Worm (Caenorhabditis elegans) whole organism, L4 larva: Measurements from ENCODE around the gene ssu-2.

Experiments used
- ama-1 ChIP-seq: fragments of 150-350 bp; optimal IDR thresholded peaks from 2 replicates; lab custom pipeline; 2014; ENCODE audit warnings: inconsistent platforms, mixed read lengths
- egl-27 ChIP-seq: sonication (generic microtip); optimal IDR thresholded peaks from 3 replicates; lab custom pipeline; 2017; ENCODE audit warnings: missing biosample characterization, missing genetic modification reagents, missing genetic modification characterization
- hlh-11 ChIP-seq: fragments of 200-800 bp; sonication (Bioruptor generic); optimal IDR thresholded peaks from 2 replicates; lab custom pipeline; 2018; ENCODE audit warnings: mild to moderate bottlenecking, missing genetic modification characterization, missing compliant biosample characterization
- lsy-2 ChIP-seq, 2 experiments: fragments of 150-350 bp in 1 of 2; sonication (generic microtip) in 1 of 2; optimal IDR thresholded peaks; 2 replicates each; lab custom pipeline; 2014 to 2017; ENCODE audit warnings: missing biosample characterization in 2 of 2, missing genetic modification characterization in 2 of 2
- mdl-1 ChIP-seq, 2 experiments: fragments of 150-350 bp in 1 of 2; sonication (generic microtip) in 1 of 2; optimal IDR thresholded peaks; 2 replicates each; lab custom pipeline; 2014 to 2017; ENCODE audit warnings: missing biosample characterization in 2 of 2, missing genetic modification characterization in 2 of 2
- mes-2 ChIP-seq: sonication (generic microtip); optimal IDR thresholded peaks from 2 replicates; lab custom pipeline; 2016; ENCODE audit warnings: missing genotype, mild to moderate bottlenecking, missing genetic modification characterization, missing compliant biosample characterization; ENCODE audit not compliant: poor library complexity, severe bottlenecking
- nhr-102 ChIP-seq: sonication (generic microtip); optimal IDR thresholded peaks from 2 replicates; lab custom pipeline; 2016; ENCODE audit warnings: mild to moderate bottlenecking, missing genetic modification characterization, moderate library complexity, missing compliant biosample characterization
- nhr-11 ChIP-seq: fragments of 150-350 bp; optimal IDR thresholded peaks from 2 replicates; lab custom pipeline; 2014; ENCODE audit warnings: missing biosample characterization, missing genetic modification characterization
- nhr-28 ChIP-seq: fragments of 150-350 bp; optimal IDR thresholded peaks from 2 replicates; lab custom pipeline; 2014; ENCODE audit warnings: missing biosample characterization, missing genetic modification characterization
- tag-97 ChIP-seq: fragments of 200-800 bp; sonication (Bioruptor generic); IDR thresholded peaks from 2 replicates; pipeline ENCODE4 v1.3.6; 2022; ENCODE audit warnings: missing genetic modification characterization, missing compliant biosample characterization

- TF ChIP-seq tag-97 (GFP tag; lab: Robert Waterston, UW): no peak
- no peak for TF ChIP-seq lsy-2 (tag; optimal IDR thresholded peaks at IDR 0.05; lab: Kevin White, UChicago)
- TF ChIP-seq nhr-11: no peak
- TF ChIP-seq nhr-102 (tag; lab: Kevin White, UChicago): no peak
- TF ChIP-seq ama-1: no peak
- TF ChIP-seq hlh-11 (tag; lab: Kevin White, UChicago): no peak
- TF ChIP-seq mdl-1 (tag; optimal IDR thresholded peaks at IDR 0.05; lab: Kevin White, UChicago): no peak
- TF ChIP-seq nhr-28 (tag; lab: Kevin White, UChicago): no peak
- TF ChIP-seq mes-2 (tag; lab: Kevin White, UChicago): no peak
- no peak for TF ChIP-seq egl-27 (tag; lab: Kevin White, UChicago)
These were observed 23.1 kb downstream of the ssu-2 start for ce11 chrIV:14384194-14384593.
